Worm (Caenorhabditis elegans): ENCODE data around the gene ZK177.1.
"Not testable (repeated sequence)": the region's sequence is repeated elsewhere in the genome, so short reads cannot be mapped to it uniquely, and the experiment has no call there.

ce11 chrII:5534939-5535338 is 7.0 kb downstream of the ZK177.1 start, which contains the start of gene hlh-25:
- TF ChIP-seq mdl-1, mep-1 (tag; optimal IDR thresholded peaks at IDR 0.05): not testable (repeated sequence)
